Worm (Caenorhabditis elegans) whole organism, midembryonic: ENCODE results near the gene srh-240.

Source experiments
- T22C8.4 ChIP-seq: fragments of 200-800 bp; sonication (Bioruptor generic); IDR thresholded peaks from 2 replicates; pipeline ENCODE4 v1.3.6; 2022; ENCODE audit warnings: missing genetic modification characterization, missing compliant biosample characterization
- klf-2 ChIP-seq: fragments of 200-800 bp; sonication (Bioruptor generic); conservative IDR thresholded peaks from 2 replicates; pipeline ENCODE4 v1.3.6; 2022; ENCODE audit warnings: missing genetic modification reagents, missing genetic modification characterization, missing compliant biosample characterization
- ref-1 ChIP-seq: fragments of 200-800 bp; sonication (Bioruptor generic); conservative IDR thresholded peaks from 2 replicates; pipeline ENCODE4 v1.3.6; 2022; ENCODE audit warnings: missing genetic modification reagents, missing genetic modification characterization, missing compliant biosample characterization
- tab-1 ChIP-seq: fragments of 200-800 bp; sonication (Bioruptor generic); IDR thresholded peaks from 2 replicates; pipeline ENCODE4 v1.3.6; 2022; ENCODE audit warnings: missing genetic modification characterization, missing compliant biosample characterization
- ztf-23 ChIP-seq: fragments of 200-800 bp; sonication (Bioruptor generic); IDR thresholded peaks from 2 replicates; pipeline ENCODE4 v1.3.6; 2022; ENCODE audit warnings: missing genetic modification reagents, missing genetic modification characterization, missing compliant biosample characterization
- ztf-29 ChIP-seq: fragments of 200-800 bp; sonication (Bioruptor generic); IDR thresholded peaks from 2 replicates; pipeline ENCODE4 v1.3.6; 2022; ENCODE audit warnings: missing genetic modification reagents, missing genetic modification characterization, missing compliant biosample characterization

DNA sequence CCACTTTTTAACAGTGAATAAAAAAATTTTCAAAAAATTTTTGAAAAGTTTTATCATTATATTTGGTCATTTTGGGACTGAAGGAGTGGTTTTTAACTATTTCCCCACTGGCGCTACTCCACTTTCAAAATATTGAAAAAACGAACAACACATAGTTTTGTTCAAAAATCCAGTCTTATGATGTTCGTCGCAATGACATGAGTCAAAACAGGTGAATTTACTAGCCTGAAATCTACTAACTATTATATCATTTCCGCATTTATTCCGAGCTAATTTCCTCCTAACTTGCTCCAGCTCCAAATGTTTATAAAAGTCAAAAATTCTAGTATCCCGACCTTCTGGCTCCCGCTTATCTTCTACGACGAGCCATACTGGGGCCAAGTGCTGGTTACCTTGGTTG lies 19.4 kb downstream of the srh-240 start, which contains the start of gene sre-24:
- TF ChIP-seq ref-1 (no peak), ztf-23 (GFP tag; lab: Robert Waterston, UW) (no peak), ztf-29 (GFP tag; lab: Robert Waterston, UW) (no peak), klf-2 (GFP tag; lab: Robert Waterston, UW) (no peak), tab-1 (GFP tag; lab: Robert Waterston, UW) (no peak), T22C8.4 (GFP tag; lab: Robert Waterston, UW) (no peak)
